Worm (Caenorhabditis elegans): Measurements from ENCODE around the gene gex-4.

DNA sequence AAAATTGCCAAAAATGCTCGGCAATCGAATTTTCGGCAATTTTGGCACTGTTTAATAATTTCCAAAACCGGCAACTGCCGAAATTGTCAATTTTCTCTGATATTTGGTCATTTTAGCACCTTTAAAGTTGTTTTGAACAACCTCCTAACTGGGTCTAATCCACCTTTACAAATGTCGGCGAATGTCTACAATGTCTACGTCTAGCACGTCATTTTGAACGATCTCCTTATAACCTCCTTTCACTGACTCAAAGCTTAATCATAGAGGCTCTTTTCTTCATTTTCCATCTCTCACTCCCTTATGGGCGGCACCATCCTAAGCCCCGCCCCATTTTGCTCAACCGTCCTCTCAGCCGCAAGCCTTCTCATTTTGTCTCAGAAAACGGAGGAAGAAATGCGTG lies 24.2 kb downstream of the gex-4 start, which contains the start of gene Y75B8A.44:
- no peak for TF ChIP-seq nhr-90 (tag; optimal IDR thresholded peaks at IDR 0.05)
- no peak for TF ChIP-seq B0261.1 (tag; optimal IDR thresholded peaks at IDR 0.05)
- TF ChIP-seq snpc-4 (GFP tag; optimal IDR thresholded peaks at IDR 0.05) = no peak
- TF ChIP-seq snpc-4 (tag; optimal IDR thresholded peaks at IDR 0.05) = no peak
- no peak for TF ChIP-seq ceh-79 (tag; optimal IDR thresholded peaks at IDR 0.05)
- TF ChIP-seq sptf-2 (GFP tag; optimal IDR thresholded peaks at IDR 0.05) = no peak
- TF ChIP-seq nhr-179 (tag; optimal IDR thresholded peaks at IDR 0.05) = no peak

Data from whole organism, young adult.